Fruit fly (Drosophila melanogaster) S2 (cell line): ENCODE data around the gene sov.

ENCODE experiments used
- CG8478 ChIP-seq: fragments of >200 bp; optimal IDR thresholded peaks from 2 replicates; lab custom pipeline; 2018
- CTCF ChIP-seq, 2 experiments: fragments of >200 bp; optimal IDR thresholded peaks; 2 replicates each; lab custom pipeline; 2018

sov gene

DNA sequence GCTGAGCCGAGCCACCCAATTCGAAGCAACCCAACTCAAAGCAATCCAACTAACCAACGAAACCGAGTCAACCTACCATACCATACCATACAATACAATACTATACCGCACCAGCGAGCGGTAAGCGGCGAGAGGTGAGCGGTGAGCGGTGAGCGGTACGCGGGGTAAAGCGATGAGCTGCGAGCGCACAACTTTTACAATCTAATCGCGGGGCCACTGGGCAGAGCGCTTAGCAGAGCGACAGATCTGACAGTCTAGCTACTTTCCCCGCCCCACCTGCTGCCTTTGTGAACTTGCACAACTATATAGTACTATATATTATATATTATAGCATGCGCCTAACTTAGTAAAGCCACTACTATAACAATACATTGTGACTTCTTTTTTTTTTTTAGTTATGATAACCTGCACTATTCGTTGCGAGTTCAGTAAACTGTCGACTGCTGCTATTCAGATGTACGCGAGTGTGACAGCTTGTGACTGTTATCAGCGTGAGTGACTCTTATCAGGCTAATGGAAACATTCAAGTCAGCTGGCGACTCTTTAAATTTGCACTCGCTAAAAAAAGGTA lies 44.7 kb downstream of the sov start:
- TF ChIP-seq CTCF (optimal IDR thresholded peaks at IDR 0.05; lab: Kevin White, UChicago) (no peak), CG8478 (lab: Kevin White, UChicago) (no peak)

DNA sequence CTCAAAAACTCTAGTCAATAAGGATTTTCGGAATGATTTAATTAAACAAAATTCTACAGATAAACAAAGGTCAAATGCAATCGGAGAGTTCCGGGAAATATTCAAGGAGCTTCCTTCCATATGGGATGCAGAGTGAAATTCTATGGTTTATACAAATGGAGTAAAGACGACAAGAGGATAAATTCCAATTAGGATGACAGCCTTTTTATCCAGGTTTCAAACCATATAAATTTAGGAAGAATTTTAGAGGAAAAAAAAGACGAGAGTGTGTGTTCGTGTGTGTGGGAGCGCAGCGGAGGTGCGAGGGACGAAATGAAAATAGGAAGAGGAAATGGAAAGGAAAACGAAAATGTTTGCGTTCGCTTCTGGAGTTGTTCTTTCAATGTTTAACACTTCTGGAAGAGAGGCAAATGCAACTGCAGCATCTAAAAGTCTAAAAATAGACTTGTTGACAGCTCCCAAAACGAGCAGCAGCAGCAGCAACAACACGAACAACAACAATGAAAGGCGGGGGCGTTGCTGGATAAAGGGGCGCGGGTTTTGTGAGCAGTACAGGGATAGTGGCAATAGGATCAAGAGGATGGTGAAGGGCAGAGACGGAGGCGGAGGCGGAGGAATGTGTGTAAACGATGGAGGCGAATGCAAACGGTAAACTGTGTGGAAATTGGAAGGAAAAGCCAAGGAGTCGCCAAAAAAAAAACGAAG lies 46.4 kb downstream of the sov start:
- no peak for TF ChIP-seq CTCF (optimal IDR thresholded peaks at IDR 0.05; lab: Kevin White, UChicago)
- no peak for TF ChIP-seq CG8478 (lab: Kevin White, UChicago)

DNA sequence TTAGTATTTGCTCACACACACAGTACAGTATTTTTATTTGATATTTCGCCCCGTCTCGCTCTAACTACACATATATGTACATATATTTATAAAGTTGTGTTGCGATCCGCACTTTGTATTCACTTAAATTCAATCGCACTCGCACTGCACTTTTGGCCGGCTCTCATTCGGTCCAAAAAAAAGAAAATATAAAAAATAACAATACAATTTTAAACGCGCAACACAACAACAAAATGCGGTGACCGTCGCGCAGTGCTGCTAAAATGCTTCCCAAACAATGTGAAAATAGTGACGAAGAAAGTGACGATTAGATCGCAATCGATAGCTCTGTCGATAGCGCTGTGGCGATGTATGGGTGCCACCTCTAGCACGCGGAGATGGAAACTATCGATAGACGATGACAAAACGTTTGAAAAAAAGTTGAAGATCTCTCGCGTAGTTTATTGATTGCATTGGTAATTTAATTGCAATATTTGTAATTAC lies 47.2 kb downstream of the sov start, which contains the start of the genes C3G and pod1:
Gene C3G, minus strand, starts transcription at position 282 of the 483 bp plus-strand sequence.
Gene pod1, plus strand, starts transcription at position 373 of the 483 bp plus-strand sequence.
- TF ChIP-seq CG8478 (lab: Kevin White, UChicago) = no peak
- peak in 1 of 2 experiments; percentile 35 for TF ChIP-seq CTCF (optimal IDR thresholded peaks at IDR 0.05; lab: Kevin White, UChicago)

DNA sequence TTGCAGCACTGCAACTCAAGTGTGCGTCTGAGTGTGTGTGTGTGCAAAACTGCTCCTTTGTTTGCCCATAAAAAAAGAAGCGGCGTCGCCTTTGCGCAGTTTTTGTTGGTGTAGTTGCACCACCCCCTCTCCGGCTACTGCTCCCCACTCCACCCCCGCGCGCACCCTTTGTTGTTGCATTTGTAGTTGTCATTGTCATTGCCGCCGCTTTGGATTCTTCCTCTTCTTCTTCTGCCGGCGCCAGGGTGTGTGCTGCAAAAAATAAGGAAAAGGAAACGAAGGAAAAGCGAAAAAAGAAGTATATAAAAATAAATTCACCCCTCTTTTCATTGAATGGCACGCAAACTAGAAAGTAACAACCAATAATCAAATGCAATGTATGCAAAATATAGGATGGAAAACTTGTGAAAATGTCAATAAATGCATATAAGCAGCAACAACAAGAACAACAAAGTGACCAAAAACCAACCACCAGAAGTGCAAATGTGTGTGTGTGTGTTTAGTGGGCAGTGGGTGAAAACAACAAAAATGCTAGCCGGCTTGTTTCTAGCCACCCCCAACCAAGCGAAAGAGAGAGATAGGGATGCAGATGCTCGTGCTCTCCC lies 47.9 kb downstream of the sov start:
- TF ChIP-seq CG8478 (lab: Kevin White, UChicago) (no peak), CTCF (optimal IDR thresholded peaks at IDR 0.05; lab: Kevin White, UChicago) (no peak)

DNA sequence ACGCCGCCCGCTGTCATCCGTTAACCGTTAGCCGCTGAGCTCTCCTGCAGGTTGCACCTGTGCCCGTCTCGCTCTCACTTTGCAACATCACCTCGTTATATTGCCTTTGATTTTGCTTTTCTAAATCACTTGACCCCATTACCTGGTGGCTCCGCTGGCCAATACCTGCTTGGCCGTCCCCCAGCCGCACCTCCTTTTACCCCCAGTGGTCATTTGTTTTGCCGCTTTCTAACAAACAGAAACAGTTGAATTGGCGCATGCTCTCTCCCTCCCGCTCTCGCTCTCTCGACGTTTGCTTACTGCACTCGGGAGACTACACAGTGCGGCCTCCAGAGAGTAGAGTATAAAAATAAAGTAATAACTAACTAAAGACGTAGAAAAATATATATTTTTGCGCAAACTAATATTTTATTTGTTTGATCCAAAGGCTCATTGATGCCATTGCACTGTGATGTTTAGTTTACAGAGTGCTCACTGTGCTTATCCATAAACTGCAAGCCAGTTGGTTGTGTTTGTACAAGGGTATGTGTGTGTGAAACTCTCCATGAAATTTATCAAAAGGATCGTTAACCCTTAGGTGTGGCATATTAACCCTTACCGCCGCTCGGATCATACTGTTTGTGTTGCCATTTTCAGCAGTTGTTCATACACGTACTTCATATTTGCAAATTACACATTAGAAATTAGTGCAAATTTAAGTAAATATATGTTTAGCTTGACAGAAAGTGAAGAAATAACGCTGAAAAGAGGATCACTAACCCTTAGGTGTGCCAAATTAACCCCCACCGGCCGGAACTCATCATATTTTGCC lies 48.6 kb downstream of the sov start:
- TF ChIP-seq CTCF (optimal IDR thresholded peaks at IDR 0.05; lab: Kevin White, UChicago) = no peak
- TF ChIP-seq CG8478 (lab: Kevin White, UChicago) = no peak

DNA sequence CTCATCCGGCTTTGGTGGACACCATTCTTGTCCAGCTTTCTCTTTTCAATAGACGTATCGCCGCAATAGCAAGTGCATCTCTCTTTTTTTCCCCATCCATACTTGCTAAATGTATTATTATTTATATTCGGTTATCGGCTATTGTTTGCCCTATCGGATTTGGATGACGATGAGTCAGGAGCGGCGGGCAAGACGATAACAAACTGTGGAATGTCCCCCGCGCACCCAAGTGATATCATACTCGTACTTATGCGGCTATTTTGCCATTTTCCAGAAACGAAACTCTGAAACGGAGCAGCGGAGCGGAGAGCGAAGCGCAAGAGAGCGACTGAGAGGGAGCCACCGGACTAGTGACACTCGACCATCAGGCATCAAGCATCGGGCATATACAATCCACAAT lies 49.3 kb downstream of the sov start:
- no peak for TF ChIP-seq CG8478 (lab: Kevin White, UChicago)
- TF ChIP-seq CTCF (optimal IDR thresholded peaks at IDR 0.05; lab: Kevin White, UChicago) = no peak

DNA sequence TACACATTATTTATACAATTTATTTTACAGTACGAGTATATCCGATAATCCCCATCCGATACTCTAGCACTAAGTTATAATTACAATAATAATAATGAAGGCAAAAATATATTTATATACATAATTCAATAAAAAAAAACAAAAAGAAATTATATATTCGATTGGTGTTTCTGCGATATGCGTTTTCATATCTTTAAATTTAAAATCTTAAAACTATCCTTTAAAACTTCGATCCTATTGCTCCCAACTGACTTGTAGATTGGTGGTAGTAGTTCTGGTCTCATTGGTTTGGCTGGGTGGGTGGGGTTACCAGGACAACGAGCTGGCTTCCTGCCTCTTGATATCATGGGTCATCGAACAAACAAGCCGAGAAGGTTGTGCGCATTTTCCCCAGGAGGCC lies 57.6 kb downstream of the sov start, which contains the start of gene iav:
Gene iav, plus strand, starts transcription at position 301 of the 400 bp plus-strand sequence.
- TF ChIP-seq CG8478 (lab: Kevin White, UChicago) = no peak
- TF ChIP-seq CTCF (optimal IDR thresholded peaks at IDR 0.05; lab: Kevin White, UChicago) = no peak
